Fruit fly (Drosophila melanogaster): ENCODE data around the gene Bgb.
A peak's percentile ranks its signal among the peaks of the same experiment; 100 is the strongest.

dm6 chr3L:1591692-1592371 is 47.7 kb upstream of the Bgb start:
- TF ChIP-seq toe (GFP tag; optimal IDR thresholded peaks at IDR 0.05) (peak; percentile 84), kay (GFP tag; ENCODE audit: borderline replicate concordance) (no peak), tj (GFP tag; optimal IDR thresholded peaks at IDR 0.05) (peak; percentile 80), CG5204 (GFP tag; optimal IDR thresholded peaks at IDR 0.05) (peak; percentile 79), Clk (GFP tag; optimal IDR thresholded peaks at IDR 0.05) (peak; percentile 86), CG33017 (tag; optimal IDR thresholded peaks at IDR 0.05) (peak; percentile 85), CG7045 (GFP tag; optimal IDR thresholded peaks at IDR 0.05) (peak; percentile 96), Crg-1 (GFP tag; optimal IDR thresholded peaks at IDR 0.05) (peak; percentile 97), Mnt (GFP tag; optimal IDR thresholded peaks at IDR 0.05) (peak; percentile 71), CG14711 (tag; optimal IDR thresholded peaks at IDR 0.05) (peak; percentile 82), pad (GFP tag; optimal IDR thresholded peaks at IDR 0.05) (peak; percentile 74)

All from whole organism, adult.